Worm (Caenorhabditis elegans): ENCODE results near the gene clec-9.
"Not testable (repeated sequence)": the region's sequence is repeated elsewhere in the genome, so short reads cannot be mapped to it uniquely, and the experiment has no call there.

clec-9 gene

ce11 chrV:16685725-16686124 is 20.7 kb downstream of the clec-9 start, which contains the start of gene srw-43:
Gene srw-43 (plus strand): TSS chrV:16686025.
- TF ChIP-seq him-1 (tag; optimal IDR thresholded peaks at IDR 0.05) = no peak

ce11 chrV:16683359-16683758 is 23.1 kb downstream of the clec-9 start:
- TF ChIP-seq W03F9.2 (tag; optimal IDR thresholded peaks at IDR 0.05) (no peak), him-1 (tag; optimal IDR thresholded peaks at IDR 0.05) (no peak), dao-5 (tag; optimal IDR thresholded peaks at IDR 0.05) (no peak)

ce11 chrV:16682886-16683285 is 23.6 kb downstream of the clec-9 start, which contains the start of gene srw-36:
Gene srw-36 (plus strand): TSS chrV:16683186.
- TF ChIP-seq him-1 (tag; optimal IDR thresholded peaks at IDR 0.05) (no peak), dao-5 (tag; optimal IDR thresholded peaks at IDR 0.05) (no peak), W03F9.2 (tag; optimal IDR thresholded peaks at IDR 0.05) (no peak)

ce11 chrV:16679981-16680380 is 26.5 kb downstream of the clec-9 start, which contains the start of gene srw-44:
Gene srw-44 (plus strand): TSS chrV:16680281.
- TF ChIP-seq him-1 (tag; optimal IDR thresholded peaks at IDR 0.05) (no peak), dao-5 (tag; optimal IDR thresholded peaks at IDR 0.05) (no peak), W03F9.2 (tag; optimal IDR thresholded peaks at IDR 0.05) (no peak)

ce11 chrV:16679237-16679636 is 27.2 kb downstream of the clec-9 start, which contains the start of gene srz-103:
Gene srz-103 (minus strand): TSS chrV:16679337.
- no peak for TF ChIP-seq him-1 (tag; optimal IDR thresholded peaks at IDR 0.05)

ce11 chrV:16675553-16675952 is 30.9 kb downstream of the clec-9 start, which contains the start of gene srz-1:
Gene srz-1 (plus strand): TSS chrV:16675853.
- TF ChIP-seq W03F9.2 (tag; optimal IDR thresholded peaks at IDR 0.05) (no peak), dao-5 (tag; optimal IDR thresholded peaks at IDR 0.05) (no peak), him-1 (tag; optimal IDR thresholded peaks at IDR 0.05) (no peak)

- TF ChIP-seq him-1 (tag; optimal IDR thresholded peaks at IDR 0.05) (no peak), dao-5 (tag; optimal IDR thresholded peaks at IDR 0.05) (no peak), W03F9.2 (tag; optimal IDR thresholded peaks at IDR 0.05) (no peak)
Observed at ce11 chrV:16674399-16674798, 32.0 kb downstream of the clec-9 start.

- TF ChIP-seq dao-5 (tag; optimal IDR thresholded peaks at IDR 0.05) (no peak), W03F9.2 (tag; optimal IDR thresholded peaks at IDR 0.05) (no peak), him-1 (tag; optimal IDR thresholded peaks at IDR 0.05) (no peak)
Observed at ce11 chrV:16672198-16672597, 34.3 kb downstream of the clec-9 start, which contains the start of gene F14F8.8. Gene F14F8.8 (minus strand): TSS chrV:16672298.

- TF ChIP-seq him-1 (tag; optimal IDR thresholded peaks at IDR 0.05) (no peak), dao-5 (tag; optimal IDR thresholded peaks at IDR 0.05) (no peak), W03F9.2 (tag; optimal IDR thresholded peaks at IDR 0.05) (no peak)
Observed at ce11 chrV:16671190-16671589, 35.3 kb downstream of the clec-9 start, which contains the start of gene str-61. Gene str-61 (minus strand): TSS chrV:16671290.

- TF ChIP-seq him-1 (tag; optimal IDR thresholded peaks at IDR 0.05) (no peak), dao-5 (tag; optimal IDR thresholded peaks at IDR 0.05) (no peak), W03F9.2 (tag; optimal IDR thresholded peaks at IDR 0.05) (no peak)
Observed at ce11 chrV:16668473-16668872, 38.0 kb downstream of the clec-9 start, which contains the start of gene F14F8.9. Gene F14F8.9 (minus strand): TSS chrV:16668573.

- TF ChIP-seq W03F9.2 (tag; optimal IDR thresholded peaks at IDR 0.05) = no peak
- no peak for TF ChIP-seq dao-5 (tag; optimal IDR thresholded peaks at IDR 0.05)
- TF ChIP-seq him-1 (tag; optimal IDR thresholded peaks at IDR 0.05) = no peak
Observed at ce11 chrV:16666647-16667046, 39.8 kb downstream of the clec-9 start, which contains the start of gene F14F8.14. Gene F14F8.14 (minus strand): TSS chrV:16666747.

ce11 chrV:16660816-16661215 is 45.6 kb downstream of the clec-9 start, which contains the start of gene Y70C5B.2:
Gene Y70C5B.2 (minus strand): TSS chrV:16660916.
- not testable (repeated sequence) for TF ChIP-seq him-1, dao-5, W03F9.2 (tag; optimal IDR thresholded peaks at IDR 0.05)

Measured in whole organism, L4/young adult.